Worm (Caenorhabditis elegans) whole organism, early embryonic: ENCODE data around the gene srsx-18.

ENCODE experiments used
- B0310.2 ChIP-seq: sonication (generic microtip); optimal IDR thresholded peaks from 2 replicates; lab custom pipeline; 2016; ENCODE audit warnings: mild to moderate bottlenecking, missing genetic modification characterization, missing compliant biosample characterization
- F13C5.2 ChIP-seq: sonication (generic microtip); optimal IDR thresholded peaks from 2 replicates; lab custom pipeline; 2017; ENCODE audit warnings: mild to moderate bottlenecking, missing genetic modification characterization, inconsistent platforms, missing compliant biosample characterization
- ama-1 ChIP-seq: fragments of 150-350 bp; optimal IDR thresholded peaks from 2 replicates; lab custom pipeline; 2014
- ceh-13 ChIP-seq: fragments of 200-800 bp; sonication (Bioruptor generic); optimal IDR thresholded peaks from 2 replicates; lab custom pipeline; 2018; ENCODE audit warnings: mild to moderate bottlenecking, missing genetic modification characterization, missing compliant biosample characterization
- ceh-36 ChIP-seq: sonication (generic microtip); optimal IDR thresholded peaks from 2 replicates; lab custom pipeline; 2016; ENCODE audit warnings: missing genetic modification characterization, inconsistent platforms, missing compliant biosample characterization
- flt-1 ChIP-seq: fragments of 200-800 bp; sonication (Bioruptor generic); IDR thresholded peaks from 2 replicates; pipeline ENCODE4 v1.3.6; 2022; ENCODE audit warnings: missing genetic modification characterization, missing compliant biosample characterization
- hmbx-1 ChIP-seq: sonication (generic microtip); optimal IDR thresholded peaks from 2 replicates; lab custom pipeline; 2016; ENCODE audit warnings: mild to moderate bottlenecking, missing genetic modification characterization, missing compliant biosample characterization
- hmg-4 ChIP-seq: fragments of 200-800 bp; sonication (Bioruptor generic); optimal IDR thresholded peaks from 2 replicates; lab custom pipeline; 2018; ENCODE audit warnings: mild to moderate bottlenecking, missing genetic modification characterization, missing compliant biosample characterization
- hnd-1 ChIP-seq: sonication (generic microtip); optimal IDR thresholded peaks from 2 replicates; lab custom pipeline; 2016; ENCODE audit warnings: missing genetic modification characterization, missing compliant biosample characterization
- pes-1 ChIP-seq: fragments of 200-800 bp; sonication (Bioruptor generic); IDR thresholded peaks from 2 replicates; pipeline ENCODE4 v1.3.6; 2022; ENCODE audit warnings: missing genetic modification reagents, missing genetic modification characterization, missing compliant biosample characterization
- tbx-11 ChIP-seq: fragments of 200-800 bp; sonication (Bioruptor generic); IDR thresholded peaks from 2 replicates; pipeline ENCODE4 v1.3.6; 2022; ENCODE audit warnings: missing genetic modification characterization, missing compliant biosample characterization

- TF ChIP-seq ceh-13 (GFP tag; lab: Kevin White, UChicago) = no peak
- no peak for TF ChIP-seq ama-1 (lab: Kevin White, UChicago)
- no peak for TF ChIP-seq hnd-1
- no peak for TF ChIP-seq ceh-36 (tag; lab: Kevin White, UChicago)
- TF ChIP-seq F13C5.2 (tag; lab: Kevin White, UChicago) = no peak
- TF ChIP-seq flt-1 (GFP tag; lab: Robert Waterston, UW) = no peak
- no peak for TF ChIP-seq hmbx-1 (tag; lab: Kevin White, UChicago)
- TF ChIP-seq pes-1 (GFP tag; lab: Robert Waterston, UW) = no peak
- TF ChIP-seq tbx-11 = no peak
- TF ChIP-seq B0310.2 = no peak
- no peak for TF ChIP-seq hmg-4 (GFP tag; lab: Kevin White, UChicago)
Measured at ce11 chrV:5907090-5907489, 15.2 kb upstream of the srsx-18 start, which contains the start of gene C04E6.4.
